Fruit fly (Drosophila melanogaster) whole organism, embryonic: ENCODE results near the gene CG14135.

Experiments used
- Bdp1 ChIP-seq: fragments of 200-800 bp; sonication (Bioruptor generic); optimal IDR thresholded peaks from 3 replicates; lab custom pipeline; 2016; ENCODE audit warnings: missing biosample characterization, missing genetic modification characterization
- Bteb2 ChIP-seq: fragments of 200-800 bp; sonication (Bioruptor generic); optimal IDR thresholded peaks from 2 replicates; lab custom pipeline; 2016; ENCODE audit warnings: missing biosample characterization, missing genetic modification characterization
- CG10267 ChIP-seq: fragments of 200-800 bp; sonication (Bioruptor generic); optimal IDR thresholded peaks from 2 replicates; lab custom pipeline; 2018; ENCODE audit warnings: missing biosample characterization, mild to moderate bottlenecking, missing genetic modification characterization, moderate library complexity
- CG11695 ChIP-seq: fragments of 200-800 bp; sonication (Bioruptor generic); IDR thresholded peaks from 3 replicates; pipeline ENCODE4 v1.3.6; 2022; ENCODE audit warnings: missing biosample characterization, missing genetic modification characterization
- CG12391 ChIP-seq: fragments of 200-800 bp; sonication (Bioruptor generic); optimal IDR thresholded peaks from 3 replicates; lab custom pipeline; 2018; ENCODE audit warnings: missing biosample characterization, mild to moderate bottlenecking, missing genetic modification characterization, moderate library complexity
- CG13424 ChIP-seq: fragments of 200-800 bp; sonication (Bioruptor generic); optimal IDR thresholded peaks from 2 replicates; lab custom pipeline; 2019; ENCODE audit warnings: missing biosample characterization, mild to moderate bottlenecking, missing genetic modification characterization, moderate library complexity
- CG14710 ChIP-seq: fragments of 200-800 bp; sonication (Bioruptor generic); optimal IDR thresholded peaks from 3 replicates; lab custom pipeline; 2019; ENCODE audit warnings: missing biosample characterization, mild to moderate bottlenecking, missing genetic modification characterization, moderate library complexity
- CG15514 ChIP-seq: fragments of 200-800 bp; sonication (Bioruptor generic); optimal IDR thresholded peaks from 3 replicates; lab custom pipeline; 2017; ENCODE audit warnings: missing biosample characterization, missing genetic modification characterization, mild to moderate bottlenecking, moderate library complexity, missing genetic modification reagents
- CG16815 ChIP-seq: fragments of 200-800 bp; sonication (Bioruptor generic); optimal IDR thresholded peaks from 3 replicates; lab custom pipeline; 2017; ENCODE audit warnings: missing biosample characterization, mild to moderate bottlenecking, missing genetic modification characterization
- CG17186 ChIP-seq: fragments of 200-800 bp; sonication (Bioruptor generic); optimal IDR thresholded peaks from 3 replicates; lab custom pipeline; 2017; ENCODE audit warnings: missing biosample characterization, missing genetic modification reagents, missing genetic modification characterization
- CG17361 ChIP-seq: fragments of 200-800 bp; sonication (Bioruptor generic); IDR thresholded peaks from 3 replicates; pipeline ENCODE4 v1.3.6; 2022; ENCODE audit warnings: missing biosample characterization, missing genetic modification characterization
- CG17829 ChIP-seq: fragments of 200-800 bp; optimal IDR thresholded peaks from 2 replicates; lab custom pipeline; 2019; ENCODE audit warnings: missing biosample characterization, mild to moderate bottlenecking, missing genetic modification characterization, moderate library complexity
- CG2116 ChIP-seq: fragments of 200-800 bp; sonication (Bioruptor generic); optimal IDR thresholded peaks from 3 replicates; lab custom pipeline; 2018; ENCODE audit warnings: missing biosample characterization, mild to moderate bottlenecking, missing genetic modification characterization
- CG30403 ChIP-seq: fragments of 200-800 bp; sonication (Bioruptor generic); optimal IDR thresholded peaks from 3 replicates; lab custom pipeline; 2016; ENCODE audit warnings: missing biosample characterization, missing genetic modification characterization
- CG4617 ChIP-seq: fragments of 200-800 bp; sonication (Bioruptor generic); optimal IDR thresholded peaks from 3 replicates; lab custom pipeline; 2016; ENCODE audit warnings: missing biosample characterization, missing genetic modification characterization, borderline replicate concordance
- CG7839 ChIP-seq: fragments of 200-800 bp; sonication (Bioruptor generic); optimal IDR thresholded peaks from 3 replicates; lab custom pipeline; 2018; ENCODE audit warnings: missing biosample characterization, mild to moderate bottlenecking, missing genetic modification characterization, moderate library complexity
- CG8290 ChIP-seq, 3 experiments: fragments of 200-800 bp; sonication (Bioruptor generic); optimal IDR thresholded peaks; 2 replicates each; lab custom pipeline; 2016 to 2019; ENCODE audit warnings: missing biosample characterization in 3 of 3, missing genetic modification characterization in 3 of 3, mild to moderate bottlenecking in 2 of 3, moderate library complexity in 1 of 3
- CG9797 ChIP-seq: fragments of 200-800 bp; sonication (Bioruptor generic); optimal IDR thresholded peaks from 3 replicates; lab custom pipeline; 2018; ENCODE audit warnings: missing biosample characterization, mild to moderate bottlenecking, missing genetic modification characterization
- CrebB ChIP-seq: fragments of 200-800 bp; sonication (Bioruptor generic); optimal IDR thresholded peaks from 3 replicates; lab custom pipeline; 2018; ENCODE audit warnings: missing biosample characterization, mild to moderate bottlenecking, missing genetic modification characterization
- E2f2 ChIP-seq: fragments of 200-800 bp; sonication (Bioruptor generic); IDR thresholded peaks from 2 replicates; pipeline ENCODE4 v1.3.6; 2022; ENCODE audit warnings: missing biosample characterization, missing genetic modification characterization
- Ets65A ChIP-seq: fragments of 200-800 bp; sonication (Bioruptor generic); peaks from one replicate; lab custom pipeline; 2016; ENCODE audit warnings: missing biosample characterization, missing genetic modification characterization
- HmgD ChIP-seq: fragments of 200-800 bp; sonication (Bioruptor generic); optimal IDR thresholded peaks from 3 replicates; lab custom pipeline; 2016; ENCODE audit warnings: missing biosample characterization, missing genetic modification characterization
- Hmr ChIP-seq: fragments of 200-800 bp; sonication (Bioruptor generic); optimal IDR thresholded peaks from 3 replicates; lab custom pipeline; 2017; ENCODE audit warnings: mild to moderate bottlenecking, missing biosample characterization, missing genetic modification reagents, missing genetic modification characterization
- Hsf ChIP-seq: fragments of 200-800 bp; sonication (Bioruptor generic); optimal IDR thresholded peaks from 3 replicates; lab custom pipeline; 2016; ENCODE audit warnings: missing biosample characterization, missing genetic modification characterization
- Lhr ChIP-seq: fragments of 200-800 bp; sonication (Bioruptor generic); optimal IDR thresholded peaks from 3 replicates; lab custom pipeline; 2017; ENCODE audit warnings: mild to moderate bottlenecking, missing biosample characterization, missing genetic modification reagents, missing genetic modification characterization
- MBD-R2 ChIP-seq: fragments of 200-800 bp; sonication (Bioruptor generic); IDR thresholded peaks from 2 replicates; pipeline ENCODE4 v1.3.6; 2022; ENCODE audit warnings: missing biosample characterization, missing genetic modification characterization
- MESR4 ChIP-seq: fragments of 200-800 bp; sonication (Bioruptor generic); optimal IDR thresholded peaks from 2 replicates; lab custom pipeline; 2018; ENCODE audit warnings: missing biosample characterization, mild to moderate bottlenecking, missing genetic modification characterization, moderate library complexity
- Opbp ChIP-seq: fragments of 200-800 bp; sonication (Bioruptor generic); IDR thresholded peaks from 3 replicates; pipeline ENCODE4 v1.3.6; 2022; ENCODE audit warnings: missing biosample characterization, missing genetic modification characterization; ENCODE audit not compliant: partially characterized antibody
- Pdp1 ChIP-seq, 2 experiments: fragments of 200-800 bp; sonication (Bioruptor generic); optimal IDR thresholded peaks; 3 replicates each; lab custom pipeline; 2016; ENCODE audit warnings: missing biosample characterization in 2 of 2, missing genetic modification characterization in 2 of 2, mild to moderate bottlenecking in 1 of 2, moderate library complexity in 1 of 2
- Scr ChIP-seq: fragments of 200-800 bp; sonication (Bioruptor generic); IDR thresholded peaks from 2 replicates; pipeline ENCODE4 v1.3.6; 2022; ENCODE audit warnings: missing biosample characterization, missing genetic modification characterization; ENCODE audit not compliant: partially characterized antibody
- Sin3A ChIP-seq: fragments of >200 bp; optimal IDR thresholded peaks from 2 replicates; lab custom pipeline; 2018
- Sry-δ ChIP-seq: fragments of 200-800 bp; sonication (Bioruptor generic); optimal IDR thresholded peaks from 2 replicates; lab custom pipeline; 2016; ENCODE audit warnings: missing biosample characterization, missing genetic modification characterization
- Xbp1 ChIP-seq: fragments of 200-800 bp; sonication (Bioruptor generic); optimal IDR thresholded peaks from 3 replicates; lab custom pipeline; 2016; ENCODE audit warnings: missing biosample characterization, mild to moderate bottlenecking, missing genetic modification characterization
- ap ChIP-seq: fragments of 200-800 bp; sonication (Bioruptor generic); IDR thresholded peaks from 2 replicates; pipeline ENCODE4 v1.3.6; 2022; ENCODE audit warnings: missing biosample characterization, missing genetic modification characterization
- ato ChIP-seq: fragments of 200-800 bp; sonication (Bioruptor generic); IDR thresholded peaks from 2 replicates; pipeline ENCODE4 v1.3.6; 2022; ENCODE audit warnings: missing biosample characterization, missing genetic modification characterization; ENCODE audit not compliant: partially characterized antibody
- corto ChIP-seq: fragments of 200-800 bp; sonication (Bioruptor generic); optimal IDR thresholded peaks from 2 replicates; lab custom pipeline; 2016; ENCODE audit warnings: missing biosample characterization, mild to moderate bottlenecking, missing genetic modification characterization, moderate library complexity
- crp ChIP-seq, 2 experiments: fragments of 200-800 bp; sonication (Bioruptor generic); optimal IDR thresholded peaks; 2 replicates in 1 of 2; 3 replicates in 1 of 2; lab custom pipeline; 2017; ENCODE audit warnings: missing biosample characterization in 2 of 2, missing genetic modification characterization in 2 of 2, mild to moderate bottlenecking in 1 of 2, moderate library complexity in 1 of 2
- dm ChIP-seq: fragments of 200-800 bp; sonication (Bioruptor generic); optimal IDR thresholded peaks from 3 replicates; lab custom pipeline; 2016; ENCODE audit warnings: missing biosample characterization, missing genetic modification characterization
- ems ChIP-seq: fragments of 200-800 bp; sonication (Bioruptor generic); optimal IDR thresholded peaks from 3 replicates; lab custom pipeline; 2016; ENCODE audit warnings: missing biosample characterization, missing genetic modification characterization
- fd102C ChIP-seq: fragments of 200-800 bp; sonication (Bioruptor generic); optimal IDR thresholded peaks from 2 replicates; lab custom pipeline; 2018; ENCODE audit warnings: missing biosample characterization, mild to moderate bottlenecking, missing genetic modification characterization, moderate library complexity
- gfzf ChIP-seq: fragments of 200-800 bp; sonication (Bioruptor generic); optimal IDR thresholded peaks from 2 replicates; lab custom pipeline; 2016; ENCODE audit warnings: missing biosample characterization, mild to moderate bottlenecking, missing genetic modification characterization, moderate library complexity
- hkb ChIP-seq, 2 experiments: fragments of 200-800 bp in 1 of 2; fragments of >200 bp in 1 of 2; sonication (Bioruptor generic) in 1 of 2; IDR thresholded peaks in 1 of 2; optimal IDR thresholded peaks in 1 of 2; 2 replicates each; pipeline versions ENCODE4 v1.3.6 to Lab custom; 2017 to 2022; ENCODE audit warnings: missing biosample characterization in 1 of 2, missing genetic modification characterization in 1 of 2
- kay ChIP-seq: fragments of 200-800 bp; sonication (Bioruptor generic); optimal IDR thresholded peaks from 2 replicates; lab custom pipeline; 2016; ENCODE audit warnings: missing biosample characterization, missing genetic modification characterization
- nmo ChIP-seq: fragments of 200-800 bp; sonication (Bioruptor generic); optimal IDR thresholded peaks from 2 replicates; lab custom pipeline; 2018; ENCODE audit warnings: missing biosample characterization, mild to moderate bottlenecking, missing genetic modification characterization, moderate library complexity
- ro ChIP-seq: fragments of 200-800 bp; sonication (Bioruptor generic); IDR thresholded peaks from 2 replicates; pipeline ENCODE4 v1.3.6; 2022; ENCODE audit warnings: missing biosample characterization, missing genetic modification characterization
- tna ChIP-seq: fragments of 200-800 bp; sonication (Bioruptor generic); IDR thresholded peaks from 2 replicates; pipeline ENCODE4 v1.3.6; 2022; ENCODE audit warnings: missing biosample characterization, missing genetic modification characterization; ENCODE audit not compliant: partially characterized antibody
- trem ChIP-seq: fragments of 200-800 bp; optimal IDR thresholded peaks from 3 replicates; lab custom pipeline; 2019; ENCODE audit warnings: missing biosample characterization, mild to moderate bottlenecking, missing genetic modification characterization, moderate library complexity

Gene CG14135

dm6 chr3L:11708633-11709116 is 17.3 kb downstream of the CG14135 start, which contains the start of the genes Ccdc56 and mtTFB1 (continued):
- TF ChIP-seq Hmr (peak; percentile 29), MESR4 (GFP tag; lab: Kevin White, UChicago) (peak; percentile 64), CG10267 (peak; percentile 55), tna (GFP tag; lab: Robert Waterston, UW) (0 out of 2 replicates have a peak, but pooled peaks have one; percentile 20), hkb (optimal IDR thresholded peaks at IDR 0.05; lab: Kevin White, UChicago) (no peak), hkb (GFP tag; IDR thresholded peaks at IDR 0.05; lab: Robert Waterston, UW) (0 out of 2 replicates have a peak, but pooled peaks have one; percentile 6), Hsf (GFP tag; lab: Kevin White, UChicago) (no peak), kay (GFP tag; lab: Kevin White, UChicago) (peak; percentile 61), Ets65A (peak; percentile 23), Opbp (GFP tag; lab: Robert Waterston, UW) (no peak), Scr (peak; percentile 16; the same call in 1 of the 2 replicates), Bteb2 (GFP tag; lab: Kevin White, UChicago) (peak; percentile 13), Sin3A (lab: Kevin White, UChicago) (peak; percentile 16), CG30403 (GFP tag; lab: Kevin White, UChicago) (peak; percentile 0), CG11695 (GFP tag; lab: Robert Waterston, UW) (no peak), CG17829 (tag; lab: Kevin White, UChicago) (peak; percentile 17), Pdp1 (GFP tag; optimal IDR thresholded peaks at IDR 0.05; lab: Kevin White, UChicago) (peak; percentile 11 to 83), ro (GFP tag; lab: Robert Waterston, UW) (no peak), CG15514 (peak; percentile 53), Lhr (GFP tag; lab: Kevin White, UChicago) (peak; percentile 82), gfzf (peak; percentile 89), Sry-δ (peak; percentile 46), crp (GFP tag; optimal IDR thresholded peaks at IDR 0.05; lab: Kevin White, UChicago) (no peak), dm (GFP tag; lab: Kevin White, UChicago) (peak; percentile 2), CG8290 (GFP tag; optimal IDR thresholded peaks at IDR 0.05; lab: Kevin White, UChicago) (no peak), CG8290 (tag; optimal IDR thresholded peaks at IDR 0.05; lab: Kevin White, UChicago) (peak in 1 of 2 experiments; percentile 30), ap (GFP tag; lab: Robert Waterston, UW) (no peak), trem (peak; percentile 52), corto (peak; percentile 33), ato (GFP tag; lab: Robert Waterston, UW) (peak; percentile 22; the same call in 1 of the 2 replicates), CG9797 (peak; percentile 94), CG17186 (peak; percentile 60), fd102C (GFP tag; lab: Kevin White, UChicago) (no peak), E2f2 (GFP tag; lab: Robert Waterston, UW) (peak; percentile 86), nmo (GFP tag; lab: Kevin White, UChicago) (peak; percentile 29), CG17361 (GFP tag; lab: Robert Waterston, UW) (peak; percentile 46; the same call in 1 of the 3 replicates), Xbp1 (GFP tag; lab: Kevin White, UChicago) (peak; percentile 1), CG14710 (peak; percentile 54), HmgD (GFP tag; lab: Kevin White, UChicago) (no peak), CG2116 (GFP tag; lab: Kevin White, UChicago) (peak; percentile 32), ems (peak; percentile 37), CrebB (tag; lab: Kevin White, UChicago) (no peak), CG7839 (peak; percentile 31), CG16815 (GFP tag; lab: Kevin White, UChicago) (no peak), CG4617 (GFP tag; lab: Kevin White, UChicago) (peak; percentile 4), Bdp1 (GFP tag; lab: Kevin White, UChicago) (peak; percentile 43), MBD-R2 (GFP tag; lab: Robert Waterston, UW) (peak; percentile 65), CG12391 (tag; lab: Kevin White, UChicago) (peak; percentile 29), CG13424 (peak; percentile 2)
